Worm (Caenorhabditis elegans): ENCODE results near the gene Y50E8A.2.

The Y50E8A.2 gene

DNA sequence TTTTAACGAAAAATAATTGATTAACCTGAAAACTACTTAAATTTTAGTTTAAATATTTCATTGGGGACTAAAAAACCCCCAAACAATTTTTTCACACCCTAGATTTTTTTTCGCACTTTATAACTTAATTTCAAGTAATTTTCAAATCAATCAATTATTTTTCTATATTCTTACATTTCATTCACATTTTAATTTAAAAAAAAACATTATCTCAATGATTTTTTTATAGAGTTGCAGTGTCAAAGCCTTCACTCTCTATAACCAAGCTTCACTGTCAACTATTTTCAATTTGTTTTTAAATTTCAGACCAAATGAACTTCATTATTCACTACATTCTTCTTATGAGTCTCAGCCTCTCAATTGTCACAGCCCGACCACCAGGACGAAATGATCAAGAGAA is 2.1 kb downstream of the Y50E8A.2 start, which contains the start of gene Y50E8A.1:
TSS of gene Y50E8A.1 (plus strand) at position 301 of the 400 bp plus-strand sequence.
- TF ChIP-seq zip-8 (tag; optimal IDR thresholded peaks at IDR 0.05): no peak
- no peak for TF ChIP-seq lsy-2 (tag; optimal IDR thresholded peaks at IDR 0.05)
- no peak for TF ChIP-seq sptf-1 (tag; optimal IDR thresholded peaks at IDR 0.05)
- no peak for TF ChIP-seq M03D4.4 (tag; optimal IDR thresholded peaks at IDR 0.05)
- no peak for TF ChIP-seq ceh-39 (tag; optimal IDR thresholded peaks at IDR 0.05)
- no peak for TF ChIP-seq nhr-2 (tag; optimal IDR thresholded peaks at IDR 0.05)
- no peak for TF ChIP-seq unc-39 (tag; optimal IDR thresholded peaks at IDR 0.05)
- no peak for TF ChIP-seq pha-4 (tag; optimal IDR thresholded peaks at IDR 0.05)
- TF ChIP-seq unc-120 (tag; optimal IDR thresholded peaks at IDR 0.05; ENCODE audit: poor library complexity, severe bottlenecking): no peak
- no peak for TF ChIP-seq lin-13 (tag; optimal IDR thresholded peaks at IDR 0.05)
- no peak for TF ChIP-seq flh-1 (GFP tag; optimal IDR thresholded peaks at IDR 0.05)
- no peak for TF ChIP-seq nhr-12 (tag; optimal IDR thresholded peaks at IDR 0.05)
- no peak for TF ChIP-seq unc-62 (GFP tag; optimal IDR thresholded peaks at IDR 0.05)
- TF ChIP-seq ztf-11 (tag; optimal IDR thresholded peaks at IDR 0.05): no peak

DNA sequence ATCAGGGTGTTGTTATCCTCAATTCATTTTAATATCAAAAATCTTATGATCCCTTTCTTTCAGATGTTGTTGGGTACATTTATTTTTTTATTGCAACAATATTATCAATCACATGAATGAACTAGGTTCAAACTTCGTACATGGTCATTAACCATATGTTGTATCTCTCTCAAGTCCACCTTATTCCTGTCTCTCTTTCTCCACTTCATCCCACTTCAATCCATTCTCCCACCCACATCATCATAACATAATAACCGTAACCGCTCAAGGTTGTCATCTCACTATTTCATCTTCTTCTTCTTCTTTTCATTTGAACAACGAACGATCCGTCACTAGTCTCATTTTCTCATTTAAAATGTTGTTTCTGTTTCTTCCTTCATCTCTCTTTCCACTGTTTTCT is 3.2 kb downstream of the Y50E8A.2 start:
- TF ChIP-seq elt-3 (tag; optimal IDR thresholded peaks at IDR 0.05): no peak
- no peak for TF ChIP-seq lsy-2 (tag; optimal IDR thresholded peaks at IDR 0.05)
- TF ChIP-seq blmp-1 (tag; optimal IDR thresholded peaks at IDR 0.05): no peak
- no peak for TF ChIP-seq ces-1 (GFP tag; optimal IDR thresholded peaks at IDR 0.05)
- no peak for TF ChIP-seq unc-39 (tag; optimal IDR thresholded peaks at IDR 0.05)
- TF ChIP-seq drap-1 (GFP tag; optimal IDR thresholded peaks at IDR 0.05): no peak
- TF ChIP-seq lin-13 (tag; optimal IDR thresholded peaks at IDR 0.05): no peak

- TF ChIP-seq unc-39 (tag; optimal IDR thresholded peaks at IDR 0.05) (no peak), unc-120 (tag; optimal IDR thresholded peaks at IDR 0.05; ENCODE audit: poor library complexity, severe bottlenecking) (no peak), sem-2 (GFP tag; optimal IDR thresholded peaks at IDR 0.05) (no peak), ceh-83 (GFP tag; optimal IDR thresholded peaks at IDR 0.05) (no peak), elt-3 (tag; optimal IDR thresholded peaks at IDR 0.05) (no peak), ztf-11 (tag; optimal IDR thresholded peaks at IDR 0.05) (no peak), ces-1 (GFP tag; optimal IDR thresholded peaks at IDR 0.05) (no peak), snpc-4 (tag; optimal IDR thresholded peaks at IDR 0.05) (no peak), nhr-76 (tag; optimal IDR thresholded peaks at IDR 0.05) (no peak), nhr-12 (tag; optimal IDR thresholded peaks at IDR 0.05) (no peak), ceh-39 (tag; optimal IDR thresholded peaks at IDR 0.05) (no peak), flh-1 (GFP tag; optimal IDR thresholded peaks at IDR 0.05) (no peak), lin-32 (GFP tag; optimal IDR thresholded peaks at IDR 0.05) (no peak), mab-5 (tag; optimal IDR thresholded peaks at IDR 0.05) (no peak), blmp-1 (tag; optimal IDR thresholded peaks at IDR 0.05) (no peak), elt-1 (tag; optimal IDR thresholded peaks at IDR 0.05; ENCODE audit: borderline replicate concordance, insufficient read depth) (no peak), sptf-1 (tag; optimal IDR thresholded peaks at IDR 0.05) (no peak), ceh-43 (GFP tag; optimal IDR thresholded peaks at IDR 0.05) (no peak), hlh-1 (tag; optimal IDR thresholded peaks at IDR 0.05) (no peak)
Observed at ce11 chrV:14723020-14723419, 5.6 kb downstream of the Y50E8A.2 start, which contains the start of gene R08A2.7. Gene R08A2.7, plus strand, starts transcription at chrV:14723320.

ce11 chrV:14719491-14719890 is 9.2 kb downstream of the Y50E8A.2 start, which contains the start of gene R08A2.1:
Gene R08A2.1, minus strand, starts transcription at chrV:14719591.
- TF ChIP-seq unc-62 (GFP tag; optimal IDR thresholded peaks at IDR 0.05) (no peak), nhr-2 (tag; optimal IDR thresholded peaks at IDR 0.05) (no peak), elt-1 (tag; optimal IDR thresholded peaks at IDR 0.05; ENCODE audit: borderline replicate concordance, insufficient read depth) (no peak), elt-3 (tag; optimal IDR thresholded peaks at IDR 0.05) (no peak), nhr-237 (tag; optimal IDR thresholded peaks at IDR 0.05) (no peak), nhr-12 (tag; optimal IDR thresholded peaks at IDR 0.05) (no peak), lsy-2 (tag; optimal IDR thresholded peaks at IDR 0.05) (no peak), lin-13 (tag; optimal IDR thresholded peaks at IDR 0.05) (no peak), bed-3 (GFP tag; optimal IDR thresholded peaks at IDR 0.05) (no peak), tbx-8 (GFP tag; optimal IDR thresholded peaks at IDR 0.05) (no peak), mab-5 (tag; optimal IDR thresholded peaks at IDR 0.05) (no peak), ceh-43 (GFP tag; optimal IDR thresholded peaks at IDR 0.05) (no peak), blmp-1 (tag; optimal IDR thresholded peaks at IDR 0.05) (no peak), hlh-1 (tag; optimal IDR thresholded peaks at IDR 0.05) (no peak), mep-1 (tag; optimal IDR thresholded peaks at IDR 0.05) (no peak)

DNA sequence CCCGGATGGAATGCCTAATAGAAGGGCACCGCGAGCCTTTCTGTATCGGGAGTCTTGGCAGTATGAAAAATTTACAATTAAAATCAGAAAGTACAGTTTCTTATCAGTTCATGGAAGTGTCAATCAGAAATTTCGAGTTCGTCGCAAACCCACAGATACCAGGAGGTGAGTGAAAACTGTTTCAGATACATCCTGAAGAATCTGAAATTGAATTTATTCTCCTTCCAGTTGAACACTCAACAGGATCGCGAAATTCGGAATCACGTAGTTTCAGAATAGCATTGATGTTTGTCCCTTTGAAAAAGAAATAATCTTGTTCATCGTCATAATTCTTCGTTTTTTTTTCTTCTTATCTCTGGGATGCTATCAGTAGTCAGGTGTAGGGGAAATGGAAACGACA is 12.5 kb downstream of the Y50E8A.2 start, which contains the start of gene fbxa-147:
TSS of gene fbxa-147 (plus strand) at position 386 of the 400 bp plus-strand sequence.
- TF ChIP-seq M03D4.4 (tag; optimal IDR thresholded peaks at IDR 0.05): no peak
- no peak for TF ChIP-seq zip-8 (tag; optimal IDR thresholded peaks at IDR 0.05)
- no peak for TF ChIP-seq pha-4 (tag; optimal IDR thresholded peaks at IDR 0.05)
- no peak for TF ChIP-seq nhr-2 (tag; optimal IDR thresholded peaks at IDR 0.05)
- no peak for TF ChIP-seq nhr-28 (tag; optimal IDR thresholded peaks at IDR 0.05)
- no peak for TF ChIP-seq nhr-76 (tag; optimal IDR thresholded peaks at IDR 0.05)
- no peak for TF ChIP-seq cnd-1 (tag; optimal IDR thresholded peaks at IDR 0.05)
- TF ChIP-seq lsy-2 (tag; optimal IDR thresholded peaks at IDR 0.05): no peak
- TF ChIP-seq unc-39 (tag; optimal IDR thresholded peaks at IDR 0.05): no peak
- no peak for TF ChIP-seq sem-2 (GFP tag; optimal IDR thresholded peaks at IDR 0.05)
- no peak for TF ChIP-seq tbx-8 (GFP tag; optimal IDR thresholded peaks at IDR 0.05)
- TF ChIP-seq elt-3 (tag; optimal IDR thresholded peaks at IDR 0.05): no peak

All from whole organism, mixed stage, embryonic.